Worm (Caenorhabditis elegans): ENCODE results near the gene bcf-1.

bcf-1 gene

ce11 chrV:6408733-6409227 lies at the start of gene bcf-1:
Gene bcf-1 (minus strand): TSS chrV:6408783.
- TF ChIP-seq ZK546.5 (tag; optimal IDR thresholded peaks at IDR 0.05) = no peak
- peak; percentile 79 for TF ChIP-seq pqm-1 (tag; optimal IDR thresholded peaks at IDR 0.05)
- TF ChIP-seq hlh-11 (tag; optimal IDR thresholded peaks at IDR 0.05) = peak; percentile 33
- TF ChIP-seq lin-38 (GFP tag; IDR thresholded peaks at IDR 0.05) = no peak
- TF ChIP-seq skn-1 (tag; optimal IDR thresholded peaks at IDR 0.05) = no peak
- TF ChIP-seq nhr-28 (tag; optimal IDR thresholded peaks at IDR 0.05) = peak; percentile 29
- no peak for TF ChIP-seq nhr-25 (tag; optimal IDR thresholded peaks at IDR 0.05; ENCODE audit: borderline replicate concordance, insufficient read depth)
- TF ChIP-seq T20F7.1 (GFP tag; optimal IDR thresholded peaks at IDR 0.05) = no peak
- TF ChIP-seq ztf-7 (tag; optimal IDR thresholded peaks at IDR 0.05) = no peak
- TF ChIP-seq aly-2 (tag; optimal IDR thresholded peaks at IDR 0.05) = no peak
- TF ChIP-seq nhr-237 (tag; optimal IDR thresholded peaks at IDR 0.05) = no peak
- TF ChIP-seq F49E8.2 (tag; optimal IDR thresholded peaks at IDR 0.05; ENCODE audit: borderline replicate concordance) = no peak
- TF ChIP-seq mep-1 (tag; optimal IDR thresholded peaks at IDR 0.05) = no peak
- TF ChIP-seq ces-1 (GFP tag; optimal IDR thresholded peaks at IDR 0.05) = no peak
- no peak for TF ChIP-seq ZK337.2 (GFP tag; IDR thresholded peaks at IDR 0.05)
- TF ChIP-seq jun-1 (tag; optimal IDR thresholded peaks at IDR 0.05) = no peak
- no peak for TF ChIP-seq mdt-29 (GFP tag; IDR thresholded peaks at IDR 0.05)
- no peak for TF ChIP-seq madf-5 (GFP tag; IDR thresholded peaks at IDR 0.05)
- TF ChIP-seq nhr-10 (tag; optimal IDR thresholded peaks at IDR 0.05) = no peak
- no peak for TF ChIP-seq F10B5.3 (tag; optimal IDR thresholded peaks at IDR 0.05)
- no peak for TF ChIP-seq lim-7 (GFP tag; IDR thresholded peaks at IDR 0.05)
- no peak for TF ChIP-seq Y5F2A.4 (GFP tag; optimal IDR thresholded peaks at IDR 0.05)
- no peak for TF ChIP-seq ztf-11 (tag; optimal IDR thresholded peaks at IDR 0.05)
- peak; percentile 63 for TF ChIP-seq dmd-6 (GFP tag; IDR thresholded peaks at IDR 0.05)
- TF ChIP-seq hif-1 (tag; optimal IDR thresholded peaks at IDR 0.05) = no peak
- TF ChIP-seq tag-97 (GFP tag; IDR thresholded peaks at IDR 0.05) = no peak
- no peak for TF ChIP-seq mdl-1 (tag; optimal IDR thresholded peaks at IDR 0.05)
- TF ChIP-seq cey-2 (tag; optimal IDR thresholded peaks at IDR 0.05; ENCODE audit: borderline replicate concordance, insufficient read depth) = no peak
- no peak for TF ChIP-seq daf-19 (GFP tag; conservative IDR thresholded peaks at IDR 0.05)
- no peak for TF ChIP-seq lin-29 (GFP tag; IDR thresholded peaks at IDR 0.05)
- TF ChIP-seq php-3 (GFP tag; IDR thresholded peaks at IDR 0.05) = 0 out of 2 replicates have a peak, but pooled peaks have one; percentile 52
- no peak for TF ChIP-seq daf-8 (GFP tag; IDR thresholded peaks at IDR 0.05)
- TF ChIP-seq nhr-11 (tag; optimal IDR thresholded peaks at IDR 0.05) = no peak
- no peak for TF ChIP-seq hmg-1.1 (GFP tag; IDR thresholded peaks at IDR 0.05)
- TF ChIP-seq zip-2 (tag; optimal IDR thresholded peaks at IDR 0.05) = no peak
- TF ChIP-seq nhr-41 (GFP tag; IDR thresholded peaks at IDR 0.05) = no peak
- no peak for TF ChIP-seq unc-39 (tag; optimal IDR thresholded peaks at IDR 0.05)

- TF ChIP-seq spr-1 (tag; optimal IDR thresholded peaks at IDR 0.05) (no peak), mxl-3 (GFP tag; optimal IDR thresholded peaks at IDR 0.05) (no peak), ZK337.2 (GFP tag; IDR thresholded peaks at IDR 0.05) (no peak), aha-1 (tag) (peak; percentile 96)
These were observed 48.3 kb upstream of the bcf-1 start for ce11 chrV:6456903-6457302.

DNA sequence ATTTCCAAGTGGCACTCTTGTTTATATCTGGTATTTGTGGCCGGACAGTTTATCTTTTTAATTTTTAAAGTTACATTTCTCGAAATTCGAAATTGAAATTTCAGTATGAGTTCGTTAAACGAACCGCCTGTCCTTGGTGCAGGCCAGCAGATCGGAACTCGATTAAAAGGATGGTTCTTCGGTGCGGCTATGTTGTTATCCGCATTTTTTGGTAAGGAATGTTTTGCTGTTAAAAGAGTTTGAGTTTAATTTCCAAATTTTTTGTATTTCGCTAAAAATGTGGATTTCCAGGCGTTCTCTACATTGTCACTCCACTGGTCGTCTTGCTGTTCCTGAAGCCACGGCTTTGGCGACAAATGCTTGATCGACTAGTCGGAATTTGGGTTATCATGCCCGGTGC lies 44.5 kb upstream of the bcf-1 start, which contains the start of gene acl-9:
TSS of gene acl-9 (plus strand) at position 105 of the 400 bp plus-strand sequence.
- TF ChIP-seq Y5F2A.4 (GFP tag; optimal IDR thresholded peaks at IDR 0.05) = no peak
- no peak for TF ChIP-seq dve-1 (tag; optimal IDR thresholded peaks at IDR 0.05; ENCODE audit: insufficient read depth)
- peak; percentile 3 for TF ChIP-seq ama-1 (optimal IDR thresholded peaks at IDR 0.05)
- TF ChIP-seq rbr-2 (tag; optimal IDR thresholded peaks at IDR 0.05) = no peak
- no peak for TF ChIP-seq egl-27 (tag; optimal IDR thresholded peaks at IDR 0.05)
- peak; percentile 57 for TF ChIP-seq Y48G9A.11 (GFP tag; IDR thresholded peaks at IDR 0.05)
- TF ChIP-seq mxl-3 (GFP tag; optimal IDR thresholded peaks at IDR 0.05) = no peak
